Fruit fly (Drosophila melanogaster): ENCODE data around the gene CG31248.
A peak's percentile ranks its signal among the peaks of the same experiment; 100 is the strongest.

DNA sequence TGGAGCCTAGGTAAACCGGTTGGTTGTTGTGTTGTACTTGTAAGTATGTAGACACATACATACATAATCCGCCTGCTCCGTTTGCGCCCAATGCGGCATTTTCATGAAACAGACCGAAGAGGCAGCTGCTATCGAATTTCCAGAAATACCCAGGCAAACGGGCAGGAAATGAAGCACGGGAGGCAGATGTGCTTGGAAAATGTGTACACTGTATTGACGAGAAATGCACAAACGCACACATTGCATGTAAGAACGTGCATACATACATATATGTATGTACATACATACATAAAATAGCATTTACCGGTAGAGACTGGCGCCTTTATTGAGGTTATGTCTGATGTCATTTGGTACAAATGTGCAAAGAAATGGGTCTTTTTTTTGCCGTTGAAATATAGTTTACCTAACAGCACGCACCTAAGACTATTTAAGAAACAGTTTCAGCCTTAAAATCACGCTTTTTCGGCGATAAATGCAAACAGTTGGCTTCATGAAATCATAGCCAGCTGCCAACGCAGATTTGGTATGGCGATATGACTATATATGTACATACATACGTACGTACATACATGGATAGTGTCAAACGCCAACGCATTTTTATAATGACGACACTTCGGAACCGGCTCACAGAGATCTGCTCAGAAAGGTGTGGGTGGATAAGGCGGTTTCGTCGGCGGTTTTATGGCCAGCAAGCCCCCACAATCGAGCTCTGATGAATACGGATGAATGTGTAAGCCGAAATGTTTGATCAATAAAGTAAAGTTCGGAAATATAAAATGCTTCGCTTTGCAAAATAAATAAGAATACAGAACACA lies 39.4 kb upstream of the CG31248 start:
- TF ChIP-seq Fer1 (GFP tag; optimal IDR thresholded peaks at IDR 0.05) (no peak), croc (GFP tag; conservative IDR thresholded peaks at IDR 0.05) (no peak), CG33557 (GFP tag; optimal IDR thresholded peaks at IDR 0.05) (no peak), bsh (GFP tag; optimal IDR thresholded peaks at IDR 0.05) (no peak), sens-2 (GFP tag; IDR thresholded peaks at IDR 0.05) (no peak), HLH54F (GFP tag; optimal IDR thresholded peaks at IDR 0.05) (no peak), jumu (GFP tag; optimal IDR thresholded peaks at IDR 0.05) (no peak), CG6654 (GFP tag; optimal IDR thresholded peaks at IDR 0.05) (no peak), yki (optimal IDR thresholded peaks at IDR 0.05) (no peak), twi (tag; optimal IDR thresholded peaks at IDR 0.05) (peak; percentile 81), D19A (tag; optimal IDR thresholded peaks at IDR 0.05) (no peak), ranshi (GFP tag; IDR thresholded peaks at IDR 0.05) (no peak), H15 (GFP tag; IDR thresholded peaks at IDR 0.05) (no peak)

All from whole organism, embryonic.